Fruit fly (Drosophila melanogaster) whole organism, embryonic: ENCODE results near the gene CG32645.

Experiments used
- ATbp ChIP-seq: fragments of 200-800 bp; sonication (Bioruptor generic); optimal IDR thresholded peaks from 2 replicates; lab custom pipeline; 2017; ENCODE audit warnings: missing biosample characterization, mild to moderate bottlenecking, missing genetic modification characterization, missing genetic modification reagents
- Adf1 ChIP-seq: fragments of 200-800 bp; sonication (Bioruptor generic); IDR thresholded peaks from 2 replicates; pipeline ENCODE4 v1.3.6; 2022; ENCODE audit warnings: missing biosample characterization, missing genetic modification characterization
- Antp ChIP-seq: fragments of 200-800 bp; sonication (Bioruptor generic); optimal IDR thresholded peaks from 3 replicates; lab custom pipeline; 2016; ENCODE audit warnings: missing biosample characterization, missing genetic modification characterization
- Blimp-1 ChIP-seq: fragments of 200-800 bp; sonication (Bioruptor generic); optimal IDR thresholded peaks from 3 replicates; lab custom pipeline; 2018; ENCODE audit warnings: missing biosample characterization, missing genetic modification characterization, mild to moderate bottlenecking, moderate library complexity, missing genetic modification reagents
- CG10209 ChIP-seq: fragments of 200-800 bp; sonication (Bioruptor generic); optimal IDR thresholded peaks from 3 replicates; lab custom pipeline; 2017; ENCODE audit warnings: missing biosample characterization, mild to moderate bottlenecking, missing genetic modification characterization, missing genetic modification reagents
- CG11085 ChIP-seq: fragments of 200-800 bp; sonication (Bioruptor generic); IDR thresholded peaks from 2 replicates; pipeline ENCODE4 v1.3.6; 2022; ENCODE audit warnings: missing biosample characterization, missing genetic modification characterization
- CG11456 ChIP-seq: fragments of 200-800 bp; sonication (Bioruptor generic); IDR thresholded peaks from 3 replicates; pipeline ENCODE4 v1.3.6; 2022; ENCODE audit warnings: missing biosample characterization, missing genetic modification characterization
- CG11723 ChIP-seq: fragments of 200-800 bp; sonication (Bioruptor generic); optimal IDR thresholded peaks from 2 replicates; lab custom pipeline; 2017; ENCODE audit warnings: missing biosample characterization, mild to moderate bottlenecking, missing genetic modification characterization
- CG14710 ChIP-seq: fragments of 200-800 bp; sonication (Bioruptor generic); optimal IDR thresholded peaks from 3 replicates; lab custom pipeline; 2019; ENCODE audit warnings: missing biosample characterization, mild to moderate bottlenecking, missing genetic modification characterization, moderate library complexity
- CG14965 ChIP-seq: fragments of 200-800 bp; sonication (Bioruptor generic); optimal IDR thresholded peaks from 2 replicates; lab custom pipeline; 2016; ENCODE audit warnings: missing biosample characterization, missing genetic modification characterization, borderline replicate concordance
- CG15269 ChIP-seq: fragments of 200-800 bp; sonication (Bioruptor generic); optimal IDR thresholded peaks from 2 replicates; lab custom pipeline; 2018; ENCODE audit warnings: missing biosample characterization, mild to moderate bottlenecking, missing genetic modification characterization, moderate library complexity
- CG1603 ChIP-seq: fragments of 200-800 bp; sonication (Bioruptor generic); optimal IDR thresholded peaks from 2 replicates; lab custom pipeline; 2019; ENCODE audit warnings: missing biosample characterization, mild to moderate bottlenecking, missing genetic modification characterization, moderate library complexity
- CG17328 ChIP-seq: fragments of 200-800 bp; sonication (Bioruptor generic); IDR thresholded peaks from 2 replicates; pipeline ENCODE4 v1.3.6; 2022; ENCODE audit warnings: missing biosample characterization, missing genetic modification characterization
- CG1792 ChIP-seq: fragments of 200-800 bp; sonication (Bioruptor generic); optimal IDR thresholded peaks from 2 replicates; lab custom pipeline; 2016; ENCODE audit warnings: missing biosample characterization, missing genetic modification characterization
- CG42726 ChIP-seq: fragments of 200-800 bp; sonication (Bioruptor generic); IDR thresholded peaks from 2 replicates; pipeline ENCODE4 v1.3.6; 2022; ENCODE audit warnings: missing biosample characterization, missing genetic modification characterization; ENCODE audit not compliant: partially characterized antibody
- CG4360 ChIP-seq: fragments of 200-800 bp; sonication (Bioruptor generic); IDR thresholded peaks from 2 replicates; pipeline ENCODE4 v1.3.6; 2022; ENCODE audit warnings: missing biosample characterization, missing genetic modification characterization
- CG43689 ChIP-seq: fragments of 200-800 bp; sonication (Bioruptor generic); IDR thresholded peaks from 2 replicates; pipeline ENCODE4 v1.3.6; 2022; ENCODE audit warnings: missing biosample characterization, missing genetic modification characterization
- CG5245 ChIP-seq: fragments of 200-800 bp; sonication (Bioruptor generic); optimal IDR thresholded peaks from 3 replicates; lab custom pipeline; 2016; ENCODE audit warnings: missing biosample characterization, missing genetic modification characterization
- CG6272 ChIP-seq: fragments of 200-800 bp; sonication (Bioruptor generic); IDR thresholded peaks from 2 replicates; pipeline ENCODE4 v1.3.6; 2022; ENCODE audit warnings: missing biosample characterization, missing genetic modification characterization
- CG6791 ChIP-seq: fragments of 200-800 bp; sonication (Bioruptor generic); IDR thresholded peaks from 3 replicates; pipeline ENCODE4 v1.3.6; 2022; ENCODE audit warnings: missing biosample characterization, missing genetic modification characterization; ENCODE audit not compliant: partially characterized antibody
- CG8089 ChIP-seq: fragments of 200-800 bp; sonication (Bioruptor generic); optimal IDR thresholded peaks from 3 replicates; lab custom pipeline; 2016; ENCODE audit warnings: missing biosample characterization, missing genetic modification characterization
- CG8281 ChIP-seq: fragments of 200-800 bp; sonication (Bioruptor generic); optimal IDR thresholded peaks from 2 replicates; lab custom pipeline; 2018; ENCODE audit warnings: missing biosample characterization, mild to moderate bottlenecking, missing genetic modification characterization, moderate library complexity
- Drgx ChIP-seq: fragments of 200-800 bp; sonication (Bioruptor generic); IDR thresholded peaks from 2 replicates; pipeline ENCODE4 v1.3.6; 2022; ENCODE audit warnings: missing biosample characterization, missing genetic modification characterization
- HLH54F ChIP-seq: fragments of 200-800 bp; sonication (Bioruptor generic); optimal IDR thresholded peaks from 3 replicates; lab custom pipeline; 2016; ENCODE audit warnings: missing biosample characterization, missing genetic modification characterization
- Hand ChIP-seq: fragments of 200-800 bp; sonication (Bioruptor generic); optimal IDR thresholded peaks from 2 replicates; lab custom pipeline; 2017; ENCODE audit warnings: mild to moderate bottlenecking, missing biosample characterization, missing genetic modification reagents, missing genetic modification characterization
- HmgD ChIP-seq: fragments of 200-800 bp; sonication (Bioruptor generic); optimal IDR thresholded peaks from 3 replicates; lab custom pipeline; 2016; ENCODE audit warnings: missing biosample characterization, missing genetic modification characterization
- Hr39 ChIP-seq: fragments of >200 bp; optimal IDR thresholded peaks from 2 replicates; lab custom pipeline; 2017
- Hr51 ChIP-seq, 2 experiments: fragments of 200-800 bp; sonication (Bioruptor generic); optimal IDR thresholded peaks; 2 replicates in 1 of 2; 3 replicates in 1 of 2; lab custom pipeline; 2016 to 2018; ENCODE audit warnings: missing biosample characterization in 2 of 2, missing genetic modification characterization in 2 of 2, mild to moderate bottlenecking in 1 of 2, moderate library complexity in 1 of 2
- Hr78 ChIP-seq, 2 experiments: fragments of 200-800 bp in 1 of 2; fragments of >200 bp in 1 of 2; sonication (Bioruptor generic) in 1 of 2; optimal IDR thresholded peaks; 2 replicates each; lab custom pipeline; 2017 to 2019; ENCODE audit warnings: missing biosample characterization in 2 of 2, missing genetic modification characterization in 2 of 2, mild to moderate bottlenecking in 1 of 2, moderate library complexity in 1 of 2
- NFAT ChIP-seq: fragments of 200-800 bp; sonication (Bioruptor generic); IDR thresholded peaks from 2 replicates; pipeline ENCODE4 v1.3.6; 2022; ENCODE audit warnings: missing biosample characterization, missing genetic modification characterization
- Neu2 ChIP-seq: fragments of 200-800 bp; sonication (Bioruptor generic); optimal IDR thresholded peaks from 3 replicates; lab custom pipeline; 2016; ENCODE audit warnings: missing biosample characterization, missing genetic modification characterization, borderline replicate concordance
- Oaz ChIP-seq: fragments of 200-800 bp; sonication (Bioruptor generic); IDR thresholded peaks from 2 replicates; pipeline ENCODE4 v1.3.6; 2022; ENCODE audit warnings: missing biosample characterization, missing genetic modification characterization
- Sox100B ChIP-seq: fragments of 200-800 bp; sonication (Bioruptor generic); optimal IDR thresholded peaks from 3 replicates; lab custom pipeline; 2018; ENCODE audit warnings: missing biosample characterization, mild to moderate bottlenecking, missing genetic modification characterization
- Ssrp ChIP-seq: fragments of 200-800 bp; sonication (Bioruptor generic); optimal IDR thresholded peaks from 2 replicates; lab custom pipeline; 2018; ENCODE audit warnings: missing biosample characterization, mild to moderate bottlenecking, missing genetic modification characterization, moderate library complexity
- Stat92E ChIP-seq, 3 experiments: fragments of >200 bp in 2 of 3; fragments of 200-800 bp in 1 of 3; sonication (Bioruptor generic) in 1 of 3; optimal IDR thresholded peaks; 2 replicates each; lab custom pipeline; 2017 to 2019; ENCODE audit warnings: missing biosample characterization in 3 of 3, missing genetic modification characterization in 3 of 3, mild to moderate bottlenecking in 1 of 3, moderate library complexity in 1 of 3
- cato ChIP-seq: fragments of 200-800 bp; sonication (Bioruptor generic); optimal IDR thresholded peaks from 2 replicates; lab custom pipeline; 2016; ENCODE audit warnings: missing biosample characterization, missing genetic modification characterization, borderline replicate concordance
- cg ChIP-seq: fragments of 200-800 bp; sonication (Bioruptor generic); optimal IDR thresholded peaks from 3 replicates; lab custom pipeline; 2019; ENCODE audit warnings: missing biosample characterization, mild to moderate bottlenecking, missing genetic modification characterization, moderate library complexity
- disco-r ChIP-seq: fragments of 200-800 bp; sonication (Bioruptor generic); optimal IDR thresholded peaks from 2 replicates; lab custom pipeline; 2016; ENCODE audit warnings: missing biosample characterization, missing genetic modification characterization
- en ChIP-seq: fragments of 200-800 bp; sonication (Bioruptor generic); optimal IDR thresholded peaks from 2 replicates; lab custom pipeline; 2016; ENCODE audit warnings: missing biosample characterization, missing genetic modification characterization
- ewg ChIP-seq: fragments of 200-800 bp; sonication (Bioruptor generic); optimal IDR thresholded peaks from 3 replicates; lab custom pipeline; 2017; ENCODE audit warnings: mild to moderate bottlenecking, missing biosample characterization, missing genetic modification reagents, missing genetic modification characterization
- fd3F ChIP-seq: fragments of 200-800 bp; sonication (Bioruptor generic); optimal IDR thresholded peaks from 2 replicates; lab custom pipeline; 2018; ENCODE audit warnings: missing biosample characterization, mild to moderate bottlenecking, missing genetic modification characterization, moderate library complexity
- ftz-f1 ChIP-seq: fragments of 200-800 bp; sonication (Bioruptor generic); optimal IDR thresholded peaks from 2 replicates; lab custom pipeline; 2016; ENCODE audit warnings: missing biosample characterization, missing genetic modification characterization
- gfzf ChIP-seq: fragments of 200-800 bp; sonication (Bioruptor generic); optimal IDR thresholded peaks from 2 replicates; lab custom pipeline; 2016; ENCODE audit warnings: missing biosample characterization, mild to moderate bottlenecking, missing genetic modification characterization, moderate library complexity
- nerfin-1 ChIP-seq: fragments of 200-800 bp; sonication (Bioruptor generic); optimal IDR thresholded peaks from 3 replicates; lab custom pipeline; 2019; ENCODE audit warnings: missing biosample characterization, mild to moderate bottlenecking, missing genetic modification characterization, moderate library complexity
- psq ChIP-seq: fragments of 200-800 bp; sonication (Bioruptor generic); optimal IDR thresholded peaks from 2 replicates; lab custom pipeline; 2017; ENCODE audit warnings: missing biosample characterization, missing genetic modification characterization
- toy ChIP-seq: fragments of 200-800 bp; sonication (Bioruptor generic); IDR thresholded peaks from 2 replicates; pipeline ENCODE4 v1.3.6; 2022; ENCODE audit warnings: missing biosample characterization, missing genetic modification characterization
- vfl ChIP-seq: fragments of 200-800 bp; sonication (Bioruptor generic); optimal IDR thresholded peaks from 2 replicates; lab custom pipeline; 2016; ENCODE audit warnings: missing biosample characterization, missing genetic modification characterization
- zfh1 ChIP-seq: fragments of 200-800 bp; sonication (Bioruptor generic); IDR thresholded peaks from 3 replicates; pipeline ENCODE4 v1.3.6; 2022; ENCODE audit warnings: missing biosample characterization, missing genetic modification characterization

Gene CG32645

DNA sequence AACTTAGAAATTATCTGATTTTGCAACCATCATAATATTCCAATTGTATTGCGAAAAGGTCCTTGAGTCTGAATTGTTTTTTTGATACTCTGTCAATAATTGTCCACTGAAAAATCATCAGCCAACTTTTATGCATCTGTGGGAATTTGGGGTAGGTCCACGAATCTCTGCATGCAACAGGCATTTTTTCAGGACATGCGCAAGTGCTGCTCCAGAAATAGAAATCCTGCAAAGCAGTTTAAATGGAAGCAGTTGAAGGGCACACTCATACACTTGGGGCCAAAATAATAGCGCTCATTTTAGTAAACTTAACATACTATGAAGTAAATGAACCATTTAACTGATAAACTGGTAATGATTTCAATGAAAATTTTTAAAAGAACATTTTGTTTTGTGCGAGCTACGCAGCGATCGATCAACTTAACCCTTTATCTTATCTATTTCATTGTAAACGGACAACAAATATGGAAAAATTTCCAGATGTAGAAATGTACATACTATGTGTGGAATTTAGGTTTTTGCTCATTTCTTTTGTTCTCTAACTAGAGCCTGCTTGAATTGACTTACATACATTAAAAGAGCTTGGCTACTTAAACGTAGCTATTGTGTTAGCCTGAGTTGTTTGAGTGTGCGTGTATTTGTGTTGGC lies 8.7 kb upstream of the CG32645 start (continued):
- peak in 1 of 2 experiments; percentile 31 for TF ChIP-seq Hr78 (GFP tag; optimal IDR thresholded peaks at IDR 0.05; lab: Kevin White, UChicago)
- TF ChIP-seq cato (GFP tag; lab: Kevin White, UChicago), result no peak
- peak; percentile 52 for TF ChIP-seq en
- TF ChIP-seq CG8089 (GFP tag; lab: Kevin White, UChicago), result peak; percentile 63
- TF ChIP-seq nerfin-1 (tag; lab: Kevin White, UChicago), result peak; percentile 92
- TF ChIP-seq vfl, result no peak
- peak in 1 of 3 experiments; percentile 11 for TF ChIP-seq Stat92E (GFP tag; optimal IDR thresholded peaks at IDR 0.05; lab: Kevin White, UChicago)
- no peak for TF ChIP-seq CG4360 (GFP tag; lab: Robert Waterston, UW)
- no peak for TF ChIP-seq gfzf (GFP tag; lab: Kevin White, UChicago)
- TF ChIP-seq zfh1, result peak; percentile 53; the same call in 2 of the 3 replicates
- TF ChIP-seq CG11456 (GFP tag; lab: Robert Waterston, UW), result no peak
- TF ChIP-seq NFAT (GFP tag; lab: Robert Waterston, UW), result no peak
- no peak for TF ChIP-seq CG42726 (GFP tag; lab: Robert Waterston, UW)
- no peak for TF ChIP-seq Hr39 (lab: Kevin White, UChicago)
- peak; percentile 33; the same call in 1 of the 2 replicates for TF ChIP-seq CG17328 (GFP tag; lab: Robert Waterston, UW)
- TF ChIP-seq CG43689 (GFP tag; lab: Robert Waterston, UW), result no peak
- TF ChIP-seq Hr51 (GFP tag; optimal IDR thresholded peaks at IDR 0.05; lab: Kevin White, UChicago), result peak in 1 of 2 experiments; percentile 74
- peak; percentile 52 for TF ChIP-seq CG8281 (tag; lab: Kevin White, UChicago)
- TF ChIP-seq ftz-f1 (GFP tag; lab: Kevin White, UChicago), result no peak
- peak; percentile 55 for TF ChIP-seq Blimp-1 (GFP tag; lab: Kevin White, UChicago)
- peak; percentile 82 for TF ChIP-seq Sox100B (GFP tag; lab: Kevin White, UChicago)
- TF ChIP-seq Adf1, result no peak
- TF ChIP-seq CG1792 (GFP tag; lab: Kevin White, UChicago), result peak; percentile 22
- no peak for TF ChIP-seq CG6791 (GFP tag; lab: Robert Waterston, UW)
- peak; percentile 18 for TF ChIP-seq CG14965 (GFP tag; lab: Kevin White, UChicago)
- peak; percentile 63 for TF ChIP-seq Antp
- peak; percentile 51 for TF ChIP-seq fd3F (GFP tag; lab: Kevin White, UChicago)
- peak; percentile 76 for TF ChIP-seq CG14710 (tag; lab: Kevin White, UChicago)
- no peak for TF ChIP-seq Oaz (GFP tag; lab: Robert Waterston, UW)
- peak; percentile 61 for TF ChIP-seq CG11723 (GFP tag; lab: Kevin White, UChicago)
- TF ChIP-seq Ssrp (tag; lab: Kevin White, UChicago), result peak; percentile 71
- TF ChIP-seq Drgx (GFP tag; lab: Robert Waterston, UW), result peak; percentile 59; the same call in 1 of the 2 replicates
- peak; percentile 36 for TF ChIP-seq HmgD (GFP tag; lab: Kevin White, UChicago)
- TF ChIP-seq ewg (GFP tag; lab: Kevin White, UChicago), result peak; percentile 96
- peak; percentile 57 for TF ChIP-seq HLH54F (GFP tag; lab: Kevin White, UChicago)
- peak; percentile 27 for TF ChIP-seq CG5245 (GFP tag; lab: Kevin White, UChicago)
- TF ChIP-seq toy, result no peak
- TF ChIP-seq CG6272 (GFP tag; lab: Robert Waterston, UW), result no peak
- peak; percentile 54 for TF ChIP-seq ATbp (GFP tag; lab: Kevin White, UChicago)
- peak; percentile 79 for TF ChIP-seq CG15269
- no peak for TF ChIP-seq psq (GFP tag; lab: Kevin White, UChicago)
- peak; percentile 81 for TF ChIP-seq CG10209 (GFP tag; lab: Kevin White, UChicago)
- TF ChIP-seq CG11085, result 0 out of 2 replicates have a peak, but pooled peaks have one; percentile 33
- TF ChIP-seq disco-r (GFP tag; lab: Kevin White, UChicago), result peak; percentile 29
- TF ChIP-seq Neu2 (GFP tag; lab: Kevin White, UChicago), result no peak
- peak; percentile 55 for TF ChIP-seq CG1603
- TF ChIP-seq Hand (GFP tag; lab: Kevin White, UChicago), result peak; percentile 84
- TF ChIP-seq cg (GFP tag; lab: Kevin White, UChicago), result no peak
